Fruit fly (Drosophila melanogaster) whole organism, embryonic: Measurements from ENCODE around the gene CG33795.
A peak's percentile ranks its signal among the peaks of the same experiment; 100 is the strongest.

Source experiments
- CG12769 ChIP-seq: fragments of 200-800 bp; sonication (Bioruptor generic); optimal IDR thresholded peaks from 2 replicates; lab custom pipeline; 2019; ENCODE audit warnings: missing biosample characterization, mild to moderate bottlenecking, missing genetic modification characterization, moderate library complexity
- CG17186 ChIP-seq: fragments of 200-800 bp; sonication (Bioruptor generic); optimal IDR thresholded peaks from 3 replicates; lab custom pipeline; 2017; ENCODE audit warnings: missing biosample characterization, missing genetic modification reagents, missing genetic modification characterization
- CG1792 ChIP-seq: fragments of 200-800 bp; sonication (Bioruptor generic); optimal IDR thresholded peaks from 2 replicates; lab custom pipeline; 2016; ENCODE audit warnings: missing biosample characterization, missing genetic modification characterization
- CG2199 ChIP-seq: fragments of 200-800 bp; sonication (Bioruptor generic); IDR thresholded peaks from 3 replicates; pipeline ENCODE4 v1.3.6; 2022; ENCODE audit warnings: missing biosample characterization, missing genetic modification characterization
- CG31365 ChIP-seq: fragments of 200-800 bp; sonication (Bioruptor generic); optimal IDR thresholded peaks from 2 replicates; lab custom pipeline; 2018; ENCODE audit warnings: missing biosample characterization, mild to moderate bottlenecking, missing genetic modification characterization
- CG34224 ChIP-seq: fragments of 200-800 bp; sonication (Bioruptor generic); IDR thresholded peaks from 3 replicates; pipeline ENCODE4 v1.3.6; 2022; ENCODE audit warnings: missing biosample characterization, missing genetic modification characterization; ENCODE audit not compliant: partially characterized antibody
- CG3995 ChIP-seq: fragments of 200-800 bp; sonication (Bioruptor generic); optimal IDR thresholded peaks from 3 replicates; lab custom pipeline; 2016; ENCODE audit warnings: missing biosample characterization, missing genetic modification characterization
- CG9215 ChIP-seq: fragments of 200-800 bp; sonication (Bioruptor generic); IDR thresholded peaks from 2 replicates; pipeline ENCODE4 v1.3.6; 2022; ENCODE audit warnings: missing biosample characterization, missing genetic modification characterization
- D19B ChIP-seq: fragments of 200-800 bp; sonication (Bioruptor generic); optimal IDR thresholded peaks from 2 replicates; lab custom pipeline; 2017; ENCODE audit warnings: missing biosample characterization, mild to moderate bottlenecking, missing genetic modification characterization
- Dad ChIP-seq: fragments of 200-800 bp; sonication (Bioruptor generic); optimal IDR thresholded peaks from 3 replicates; lab custom pipeline; 2016; ENCODE audit warnings: missing biosample characterization, missing genetic modification characterization
- E2f2 ChIP-seq: fragments of 200-800 bp; sonication (Bioruptor generic); IDR thresholded peaks from 2 replicates; pipeline ENCODE4 v1.3.6; 2022; ENCODE audit warnings: missing biosample characterization, missing genetic modification characterization
- Elba2 ChIP-seq: fragments of 200-800 bp; sonication (Bioruptor generic); optimal IDR thresholded peaks from 3 replicates; lab custom pipeline; 2016; ENCODE audit warnings: missing biosample characterization, missing genetic modification characterization
- GATAe ChIP-seq: fragments of 200-800 bp; sonication (Bioruptor generic); conservative IDR thresholded peaks from 2 replicates; pipeline ENCODE4 v1.3.6; 2022; ENCODE audit warnings: missing biosample characterization, missing genetic modification characterization
- HmgD ChIP-seq: fragments of 200-800 bp; sonication (Bioruptor generic); optimal IDR thresholded peaks from 3 replicates; lab custom pipeline; 2016; ENCODE audit warnings: missing biosample characterization, missing genetic modification characterization
- HmgZ ChIP-seq: fragments of 200-800 bp; sonication (Bioruptor generic); optimal IDR thresholded peaks from 2 replicates; lab custom pipeline; 2018; ENCODE audit warnings: missing biosample characterization, mild to moderate bottlenecking, missing genetic modification characterization
- Hr78 ChIP-seq, 2 experiments: fragments of 200-800 bp in 1 of 2; fragments of >200 bp in 1 of 2; sonication (Bioruptor generic) in 1 of 2; optimal IDR thresholded peaks; 2 replicates each; lab custom pipeline; 2017 to 2019; ENCODE audit warnings: missing biosample characterization in 2 of 2, missing genetic modification characterization in 2 of 2, mild to moderate bottlenecking in 1 of 2, moderate library complexity in 1 of 2
- Hsf ChIP-seq: fragments of 200-800 bp; sonication (Bioruptor generic); optimal IDR thresholded peaks from 3 replicates; lab custom pipeline; 2016; ENCODE audit warnings: missing biosample characterization, missing genetic modification characterization
- Kr ChIP-seq: fragments of 200-800 bp; sonication (Bioruptor generic); optimal IDR thresholded peaks from 2 replicates; lab custom pipeline; 2017; ENCODE audit warnings: missing biosample characterization, mild to moderate bottlenecking, missing genetic modification characterization
- Lhr ChIP-seq: fragments of 200-800 bp; sonication (Bioruptor generic); optimal IDR thresholded peaks from 3 replicates; lab custom pipeline; 2017; ENCODE audit warnings: mild to moderate bottlenecking, missing biosample characterization, missing genetic modification reagents, missing genetic modification characterization
- Med ChIP-seq: fragments of 200-800 bp; sonication (Bioruptor generic); peaks from one replicate; lab custom pipeline; 2016; ENCODE audit warnings: missing biosample characterization, missing genetic modification characterization, mild to moderate bottlenecking, inconsistent platforms, moderate library complexity
- Myb ChIP-seq: fragments of 200-800 bp; sonication (Bioruptor generic); optimal IDR thresholded peaks from 2 replicates; lab custom pipeline; 2016; ENCODE audit warnings: missing biosample characterization, missing genetic modification characterization
- NK7.1 ChIP-seq: fragments of 200-800 bp; sonication (Bioruptor generic); optimal IDR thresholded peaks from 3 replicates; lab custom pipeline; 2016; ENCODE audit warnings: missing biosample characterization, missing genetic modification characterization
- Six4 ChIP-seq: fragments of 200-800 bp; sonication (Bioruptor generic); optimal IDR thresholded peaks from 2 replicates; lab custom pipeline; 2016; ENCODE audit warnings: missing biosample characterization, missing genetic modification characterization
- bbx ChIP-seq: fragments of 200-800 bp; sonication (Bioruptor generic); IDR thresholded peaks from 2 replicates; pipeline ENCODE4 v1.3.6; 2022; ENCODE audit warnings: missing biosample characterization, missing genetic modification characterization; ENCODE audit not compliant: partially characterized antibody
- bcd ChIP-seq: fragments of 200-800 bp; sonication (Bioruptor generic); optimal IDR thresholded peaks from 2 replicates; lab custom pipeline; 2017; ENCODE audit warnings: missing biosample characterization, mild to moderate bottlenecking, missing genetic modification characterization
- cad ChIP-seq: fragments of >200 bp; optimal IDR thresholded peaks from 2 replicates; lab custom pipeline; 2017; ENCODE audit warnings: missing biosample characterization, missing genetic modification characterization
- cg ChIP-seq: fragments of 200-800 bp; sonication (Bioruptor generic); optimal IDR thresholded peaks from 3 replicates; lab custom pipeline; 2019; ENCODE audit warnings: missing biosample characterization, mild to moderate bottlenecking, missing genetic modification characterization, moderate library complexity
- corto ChIP-seq: fragments of 200-800 bp; sonication (Bioruptor generic); optimal IDR thresholded peaks from 2 replicates; lab custom pipeline; 2016; ENCODE audit warnings: missing biosample characterization, mild to moderate bottlenecking, missing genetic modification characterization, moderate library complexity
- exex ChIP-seq: fragments of 200-800 bp; sonication (Bioruptor generic); optimal IDR thresholded peaks from 4 replicates; lab custom pipeline; 2018; ENCODE audit warnings: missing biosample characterization, mild to moderate bottlenecking, missing genetic modification characterization, moderate library complexity
- fru ChIP-seq: fragments of >200 bp; optimal IDR thresholded peaks from 2 replicates; lab custom pipeline; 2017
- grn ChIP-seq: fragments of 200-800 bp; sonication (Bioruptor generic); optimal IDR thresholded peaks from 3 replicates; lab custom pipeline; 2017; ENCODE audit warnings: missing biosample characterization, missing genetic modification characterization
- hbn ChIP-seq: fragments of 200-800 bp; sonication (Bioruptor generic); IDR thresholded peaks from 2 replicates; pipeline ENCODE4 v1.3.6; 2022; ENCODE audit warnings: missing biosample characterization, missing genetic modification characterization; ENCODE audit not compliant: partially characterized antibody
- lab ChIP-seq: fragments of 200-800 bp; sonication (Bioruptor generic); optimal IDR thresholded peaks from 3 replicates; lab custom pipeline; 2017; ENCODE audit warnings: missing biosample characterization, missing genetic modification characterization, mild to moderate bottlenecking, moderate library complexity, missing genetic modification reagents
- lbe ChIP-seq: fragments of 200-800 bp; sonication (Bioruptor generic); optimal IDR thresholded peaks from 2 replicates; lab custom pipeline; 2016; ENCODE audit warnings: missing biosample characterization, mild to moderate bottlenecking, missing genetic modification characterization
- lmd ChIP-seq: fragments of 200-800 bp; sonication (Bioruptor generic); IDR thresholded peaks from 2 replicates; pipeline ENCODE4 v1.3.6; 2022; ENCODE audit warnings: missing biosample characterization, missing genetic modification characterization
- nmo ChIP-seq: fragments of 200-800 bp; sonication (Bioruptor generic); optimal IDR thresholded peaks from 2 replicates; lab custom pipeline; 2018; ENCODE audit warnings: missing biosample characterization, mild to moderate bottlenecking, missing genetic modification characterization, moderate library complexity
- pfk ChIP-seq: fragments of 200-800 bp; sonication (Bioruptor generic); optimal IDR thresholded peaks from 2 replicates; lab custom pipeline; 2018; ENCODE audit warnings: missing biosample characterization, mild to moderate bottlenecking, missing genetic modification characterization, moderate library complexity
- phol ChIP-seq: fragments of 200-800 bp; sonication (Bioruptor generic); optimal IDR thresholded peaks from 3 replicates; lab custom pipeline; 2018; ENCODE audit warnings: missing biosample characterization, mild to moderate bottlenecking, missing genetic modification characterization, moderate library complexity
- pzg ChIP-seq: fragments of 200-800 bp; sonication (Bioruptor generic); optimal IDR thresholded peaks from 3 replicates; lab custom pipeline; 2018; ENCODE audit warnings: missing biosample characterization, mild to moderate bottlenecking, missing genetic modification characterization, moderate library complexity
- rib ChIP-seq: fragments of 200-800 bp; sonication (Bioruptor generic); IDR thresholded peaks from 2 replicates; pipeline ENCODE4 v1.3.6; 2022; ENCODE audit warnings: missing biosample characterization, missing genetic modification characterization
- ro ChIP-seq: fragments of 200-800 bp; sonication (Bioruptor generic); IDR thresholded peaks from 2 replicates; pipeline ENCODE4 v1.3.6; 2022; ENCODE audit warnings: missing biosample characterization, missing genetic modification characterization
- schlank ChIP-seq: fragments of 200-800 bp; sonication (Bioruptor generic); optimal IDR thresholded peaks from 2 replicates; lab custom pipeline; 2018; ENCODE audit warnings: missing biosample characterization, mild to moderate bottlenecking, missing genetic modification characterization
- ssp ChIP-seq: fragments of 200-800 bp; sonication (Bioruptor generic); IDR thresholded peaks from 2 replicates; pipeline ENCODE4 v1.3.6; 2022; ENCODE audit warnings: missing biosample characterization, missing genetic modification characterization
- toy ChIP-seq: fragments of 200-800 bp; sonication (Bioruptor generic); IDR thresholded peaks from 2 replicates; pipeline ENCODE4 v1.3.6; 2022; ENCODE audit warnings: missing biosample characterization, missing genetic modification characterization
- trem ChIP-seq: fragments of 200-800 bp; optimal IDR thresholded peaks from 3 replicates; lab custom pipeline; 2019; ENCODE audit warnings: missing biosample characterization, mild to moderate bottlenecking, missing genetic modification characterization, moderate library complexity
- ttk ChIP-seq: fragments of 200-800 bp; sonication (Bioruptor generic); IDR thresholded peaks from 2 replicates; pipeline ENCODE4 v2.1.2; 2022; ENCODE audit warnings: missing biosample characterization, missing genetic modification characterization
- tx ChIP-seq: fragments of 200-800 bp; sonication (Bioruptor generic); optimal IDR thresholded peaks from 2 replicates; lab custom pipeline; 2016; ENCODE audit warnings: missing biosample characterization, missing genetic modification characterization
- unc-4 ChIP-seq: fragments of 200-800 bp; sonication (Bioruptor generic); IDR thresholded peaks from 2 replicates; pipeline ENCODE4 v1.3.6; 2022; ENCODE audit warnings: missing biosample characterization, missing genetic modification characterization; ENCODE audit not compliant: partially characterized antibody
- z ChIP-seq: fragments of 200-800 bp; sonication (Bioruptor generic); IDR thresholded peaks from 3 replicates; pipeline ENCODE4 v1.3.6; 2022; ENCODE audit warnings: missing biosample characterization, missing genetic modification characterization

CG33795 gene

dm6 chr3L:16139131-16139530, 32.0 kb downstream of the CG33795 start (continued):
- peak; percentile 37 for TF ChIP-seq grn (GFP tag; lab: Kevin White, UChicago)
- no peak for TF ChIP-seq Elba2 (GFP tag; lab: Kevin White, UChicago)
- TF ChIP-seq Lhr (GFP tag; lab: Kevin White, UChicago), result peak; percentile 33
- no peak for TF ChIP-seq Dad (GFP tag; lab: Kevin White, UChicago)
- peak; percentile 20 for TF ChIP-seq CG17186
- TF ChIP-seq trem (tag; lab: Kevin White, UChicago), result peak; percentile 69
- TF ChIP-seq CG34224 (GFP tag; lab: Robert Waterston, UW), result peak; percentile 55; the same call in 2 of the 3 replicates
- TF ChIP-seq toy, result no peak
- TF ChIP-seq bbx, result peak; percentile 35; the same call in 1 of the 2 replicates
- peak; percentile 99 for TF ChIP-seq E2f2 (GFP tag; lab: Robert Waterston, UW)
- TF ChIP-seq pzg (GFP tag; lab: Kevin White, UChicago), result peak; percentile 78
- no peak for TF ChIP-seq pfk (GFP tag; lab: Kevin White, UChicago)
- no peak for TF ChIP-seq exex (tag; lab: Kevin White, UChicago)
- TF ChIP-seq phol (tag; lab: Kevin White, UChicago), result peak; percentile 32
- TF ChIP-seq Myb (GFP tag; lab: Kevin White, UChicago), result peak; percentile 98
- no peak for TF ChIP-seq bcd
- TF ChIP-seq unc-4 (GFP tag; lab: Robert Waterston, UW), result peak; percentile 37; the same call in 1 of the 2 replicates

DNA sequence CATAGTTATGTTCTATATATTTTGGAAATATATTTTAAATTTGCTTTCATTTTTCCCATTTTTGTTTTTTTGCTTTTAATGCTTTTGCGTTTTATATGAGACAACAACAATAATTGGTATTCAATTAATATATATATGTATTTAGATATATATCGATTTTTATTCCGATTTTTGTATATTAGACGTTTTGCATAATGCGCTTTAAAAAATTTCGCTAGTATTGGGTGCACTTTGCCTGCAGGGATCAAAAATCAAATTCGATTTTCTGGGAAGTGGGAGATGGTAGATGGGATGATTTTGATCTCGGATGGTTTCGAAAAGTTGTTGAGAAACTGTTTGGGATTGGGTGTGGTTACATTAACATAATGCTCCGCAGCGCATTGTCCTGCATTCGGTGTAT, 33.4 kb downstream of the CG33795 start, which contains the start of gene CG5157:
CG5157 (minus strand) TSS at position 101 of the 400 bp plus-strand sequence.
- TF ChIP-seq cad (GFP tag; lab: Kevin White, UChicago) (no peak), hbn (GFP tag; lab: Robert Waterston, UW) (no peak), Hsf (no peak), tx (GFP tag; lab: Kevin White, UChicago) (no peak), ttk (GFP tag; lab: Robert Waterston, UW) (no peak), D19B (GFP tag; lab: Kevin White, UChicago) (no peak), z (GFP tag; lab: Robert Waterston, UW) (no peak), Six4 (GFP tag; lab: Kevin White, UChicago) (no peak), cg (GFP tag; lab: Kevin White, UChicago) (no peak), GATAe (no peak), lmd (GFP tag; lab: Robert Waterston, UW) (no peak), CG9215 (GFP tag; lab: Robert Waterston, UW) (no peak), nmo (GFP tag; lab: Kevin White, UChicago) (no peak), NK7.1 (GFP tag; lab: Kevin White, UChicago) (no peak), lab (GFP tag; lab: Kevin White, UChicago) (no peak), Elba2 (GFP tag; lab: Kevin White, UChicago) (no peak), rib (GFP tag; lab: Robert Waterston, UW) (no peak), CG1792 (GFP tag; lab: Kevin White, UChicago) (no peak), CG2199 (no peak), CG31365 (no peak)

- TF ChIP-seq Kr (GFP tag; lab: Kevin White, UChicago), result no peak
- TF ChIP-seq schlank (tag; lab: Kevin White, UChicago), result no peak
- TF ChIP-seq lbe, result no peak
- peak; percentile 9 for TF ChIP-seq CG3995 (GFP tag; lab: Kevin White, UChicago)
- no peak for TF ChIP-seq corto
- no peak for TF ChIP-seq HmgZ (tag; lab: Kevin White, UChicago)
- TF ChIP-seq Med, result peak; percentile 77
- TF ChIP-seq Hr78 (GFP tag; optimal IDR thresholded peaks at IDR 0.05; lab: Kevin White, UChicago), result peak in 1 of 2 experiments; percentile 6
- no peak for TF ChIP-seq CG12769 (tag; lab: Kevin White, UChicago)
- TF ChIP-seq fru, result no peak
- no peak for TF ChIP-seq ssp (GFP tag; lab: Robert Waterston, UW)
- no peak for TF ChIP-seq HmgD (GFP tag; lab: Kevin White, UChicago)
- TF ChIP-seq ro (GFP tag; lab: Robert Waterston, UW), result no peak
Observed at dm6 chr3L:16136819-16137553, 34.2 kb downstream of the CG33795 start.
